Worm (Caenorhabditis elegans): ENCODE data around the gene gly-6.

gly-6 gene

ce11 chrIII:4276277-4276676, 54.8 kb downstream of the gly-6 start:
- TF ChIP-seq hlh-15 (tag; optimal IDR thresholded peaks at IDR 0.05) (no peak), ama-1 (optimal IDR thresholded peaks at IDR 0.05) (peak; percentile 74)

ce11 chrIII:4275704-4276103, 55.3 kb downstream of the gly-6 start:
- TF ChIP-seq elt-4 (tag; optimal IDR thresholded peaks at IDR 0.05): no peak
- TF ChIP-seq ttx-3 (tag; optimal IDR thresholded peaks at IDR 0.05): no peak
- peak; percentile 93 for TF ChIP-seq nfya-1 (tag; optimal IDR thresholded peaks at IDR 0.05)
- no peak for TF ChIP-seq odd-2 (tag; optimal IDR thresholded peaks at IDR 0.05)

ce11 chrIII:4274524-4274923, 56.5 kb downstream of the gly-6 start:
- TF ChIP-seq tbx-2 (tag; optimal IDR thresholded peaks at IDR 0.05): peak; percentile 75
- peak; percentile 47 for TF ChIP-seq elt-2 (tag; optimal IDR thresholded peaks at IDR 0.05)
- TF ChIP-seq ref-2 (tag; optimal IDR thresholded peaks at IDR 0.05): peak; percentile 10
- TF ChIP-seq hlh-30 (tag; optimal IDR thresholded peaks at IDR 0.05; ENCODE audit: insufficient read depth): peak; percentile 47
- TF ChIP-seq che-1 (tag; optimal IDR thresholded peaks at IDR 0.05): no peak
